Fruit fly (Drosophila melanogaster): ENCODE results near the gene COX6AL2.

COX6AL2 gene

dm6 chr3L:18869035-18869826 lies 44.7 kb downstream of the COX6AL2 start, which contains the start of gene Grx1 (continued):
- no peak for TF ChIP-seq ash1 (GFP tag; optimal IDR thresholded peaks at IDR 0.05)
- TF ChIP-seq chn (GFP tag; optimal IDR thresholded peaks at IDR 0.05), result no peak
- TF ChIP-seq CG18619 (GFP tag; optimal IDR thresholded peaks at IDR 0.05), result peak; percentile 38
- TF ChIP-seq CG11696 (GFP tag; IDR thresholded peaks at IDR 0.05), result no peak
- peak; percentile 48 for TF ChIP-seq Fer3 (tag; optimal IDR thresholded peaks at IDR 0.05)
- peak; percentile 43 to 92 for TF ChIP-seq Pdp1 (GFP tag; optimal IDR thresholded peaks at IDR 0.05)
- TF ChIP-seq Deaf1 (tag; optimal IDR thresholded peaks at IDR 0.05), result peak; percentile 21
- peak; percentile 53 for TF ChIP-seq NC2β (GFP tag; optimal IDR thresholded peaks at IDR 0.05)
- TF ChIP-seq fd64A (GFP tag; optimal IDR thresholded peaks at IDR 0.05), result peak; percentile 7
- no peak for TF ChIP-seq CG16779 (GFP tag; IDR thresholded peaks at IDR 0.05)
- peak; percentile 49 for TF ChIP-seq twi (tag; optimal IDR thresholded peaks at IDR 0.05)
- no peak for TF ChIP-seq CG8478 (optimal IDR thresholded peaks at IDR 0.05)
- TF ChIP-seq D19B (GFP tag; optimal IDR thresholded peaks at IDR 0.05), result no peak
- TF ChIP-seq eve (GFP tag; optimal IDR thresholded peaks at IDR 0.05), result no peak
- TF ChIP-seq CG10959 (GFP tag; IDR thresholded peaks at IDR 0.05), result no peak
- TF ChIP-seq stc (GFP tag; IDR thresholded peaks at IDR 0.05), result no peak; the same call in 1 of the 2 replicates
- TF ChIP-seq nerfin-1 (tag; optimal IDR thresholded peaks at IDR 0.05), result no peak
- TF ChIP-seq gcm (GFP tag; optimal IDR thresholded peaks at IDR 0.05), result peak; percentile 55
- no peak for TF ChIP-seq pros (GFP tag; optimal IDR thresholded peaks at IDR 0.05)
- TF ChIP-seq Xbp1 (GFP tag; optimal IDR thresholded peaks at IDR 0.05), result peak; percentile 68
- TF ChIP-seq gsb-n (tag; optimal IDR thresholded peaks at IDR 0.05), result peak; percentile 54
- TF ChIP-seq CG8765 (GFP tag; IDR thresholded peaks at IDR 0.05), result no peak
- peak; percentile 52 for TF ChIP-seq CG7556 (GFP tag; optimal IDR thresholded peaks at IDR 0.05)
- TF ChIP-seq CG7963 (GFP tag; IDR thresholded peaks at IDR 0.05; ENCODE audit: partially characterized antibody), result no peak
- no peak for TF ChIP-seq CG3065 (GFP tag; optimal IDR thresholded peaks at IDR 0.05)
- no peak for TF ChIP-seq Dfd (GFP tag; optimal IDR thresholded peaks at IDR 0.05)
- peak; percentile 47 for TF ChIP-seq CG14441 (GFP tag; IDR thresholded peaks at IDR 0.05)
- TF ChIP-seq Sox102F (GFP tag; optimal IDR thresholded peaks at IDR 0.05), result peak; percentile 54
- TF ChIP-seq lov (optimal IDR thresholded peaks at IDR 0.05), result no peak
- TF ChIP-seq lov (GFP tag; IDR thresholded peaks at IDR 0.05), result no peak
- no peak for TF ChIP-seq CG14965 (GFP tag; optimal IDR thresholded peaks at IDR 0.05; ENCODE audit: borderline replicate concordance)
- peak; percentile 54; the same call in 1 of the 2 replicates for TF ChIP-seq slbo (GFP tag; IDR thresholded peaks at IDR 0.05)
- TF ChIP-seq HmgD (GFP tag; optimal IDR thresholded peaks at IDR 0.05), result no peak
- no peak for TF ChIP-seq luna (GFP tag; optimal IDR thresholded peaks at IDR 0.05)
- TF ChIP-seq Jarid2 (GFP tag; optimal IDR thresholded peaks at IDR 0.05), result no peak
- peak; percentile 8 for TF ChIP-seq ATbp (GFP tag; optimal IDR thresholded peaks at IDR 0.05)
- no peak for TF ChIP-seq Hand (GFP tag; optimal IDR thresholded peaks at IDR 0.05)
- peak; percentile 50 for TF ChIP-seq Asciz (GFP tag; optimal IDR thresholded peaks at IDR 0.05)
- TF ChIP-seq jing (GFP tag; optimal IDR thresholded peaks at IDR 0.05), result peak; percentile 14
- peak; percentile 14 for TF ChIP-seq cwo (GFP tag; optimal IDR thresholded peaks at IDR 0.05)
- TF ChIP-seq CG18011 (GFP tag; optimal IDR thresholded peaks at IDR 0.05), result peak; percentile 39
- TF ChIP-seq Ets97D (GFP tag; optimal IDR thresholded peaks at IDR 0.05), result peak; percentile 14
- no peak for TF ChIP-seq Rx (GFP tag; IDR thresholded peaks at IDR 0.05)
- TF ChIP-seq prd (optimal IDR thresholded peaks at IDR 0.05), result no peak
- peak; percentile 46; the same call in 1 of the 3 replicates for TF ChIP-seq prd (GFP tag; IDR thresholded peaks at IDR 0.05)
- TF ChIP-seq Ssrp (tag; optimal IDR thresholded peaks at IDR 0.05), result peak; percentile 40
- TF ChIP-seq Nf-YA (GFP tag; IDR thresholded peaks at IDR 0.05), result no peak
- TF ChIP-seq croc (GFP tag; conservative IDR thresholded peaks at IDR 0.05), result no peak
- peak; percentile 54 for TF ChIP-seq CG13287 (GFP tag; IDR thresholded peaks at IDR 0.05; ENCODE audit: partially characterized antibody)
- peak; percentile 21 for TF ChIP-seq CG3407 (GFP tag; optimal IDR thresholded peaks at IDR 0.05)

All from whole organism, embryonic.